Fruit fly (Drosophila melanogaster) whole organism, embryonic: Measurements from ENCODE around the gene ocn.

Experiments
- CG16779 ChIP-seq: fragments of 200-800 bp; sonication (Bioruptor generic); IDR thresholded peaks from 2 replicates; pipeline ENCODE4 v1.3.6; 2022; ENCODE audit warnings: missing biosample characterization, missing genetic modification characterization
- Dbx ChIP-seq: fragments of 200-800 bp; sonication (Bioruptor generic); IDR thresholded peaks from 3 replicates; pipeline ENCODE4 v1.3.6; 2022; ENCODE audit warnings: missing biosample characterization, missing genetic modification characterization
- fu2 ChIP-seq: fragments of 200-800 bp; sonication (Bioruptor generic); optimal IDR thresholded peaks from 2 replicates; lab custom pipeline; 2016; ENCODE audit warnings: missing biosample characterization, missing genetic modification characterization
- sob ChIP-seq: fragments of 200-800 bp; sonication (Bioruptor generic); IDR thresholded peaks from 2 replicates; pipeline ENCODE4 v1.3.6; 2022; ENCODE audit warnings: missing biosample characterization, missing genetic modification characterization

DNA sequence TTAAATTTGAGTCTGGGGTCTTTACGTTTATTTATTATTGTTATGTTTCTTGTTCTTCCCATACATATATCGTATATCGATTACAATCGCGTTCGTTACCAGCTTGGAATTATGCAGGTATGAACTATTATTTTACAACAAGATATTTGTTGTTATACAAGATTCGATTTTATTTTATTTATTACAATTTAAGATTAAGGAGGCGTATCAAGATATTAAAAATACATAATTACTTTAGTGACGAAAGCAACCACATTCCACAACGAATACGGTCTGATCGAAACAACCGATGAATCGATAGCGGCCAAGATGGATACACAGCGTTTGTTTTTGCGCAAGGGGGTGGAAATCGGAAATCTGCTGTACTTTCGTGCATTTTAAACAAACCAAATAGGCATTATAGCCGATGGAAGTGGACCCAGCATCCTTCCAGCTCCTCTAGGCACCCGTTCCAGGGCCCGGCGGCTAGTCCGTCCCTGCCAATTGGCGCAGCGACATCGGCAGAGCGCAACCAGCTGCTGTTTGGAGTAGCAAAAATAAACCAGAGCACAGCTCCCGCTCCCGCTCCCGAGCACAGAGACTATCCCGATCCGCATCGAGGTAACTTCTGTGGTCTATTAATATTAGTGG is 39.8 kb downstream of the ocn start, which contains the start of the genes CG15525 and CG11504:
- TF ChIP-seq sob (GFP tag; lab: Robert Waterston, UW) (peak; percentile 67), Dbx (GFP tag; lab: Robert Waterston, UW) (peak; percentile 69; the same call in 2 of the 3 replicates), fu2 (peak; percentile 41), CG16779 (GFP tag; lab: Robert Waterston, UW) (no peak)
